Fruit fly (Drosophila melanogaster): Measurements from ENCODE around the gene Prx3.

DNA sequence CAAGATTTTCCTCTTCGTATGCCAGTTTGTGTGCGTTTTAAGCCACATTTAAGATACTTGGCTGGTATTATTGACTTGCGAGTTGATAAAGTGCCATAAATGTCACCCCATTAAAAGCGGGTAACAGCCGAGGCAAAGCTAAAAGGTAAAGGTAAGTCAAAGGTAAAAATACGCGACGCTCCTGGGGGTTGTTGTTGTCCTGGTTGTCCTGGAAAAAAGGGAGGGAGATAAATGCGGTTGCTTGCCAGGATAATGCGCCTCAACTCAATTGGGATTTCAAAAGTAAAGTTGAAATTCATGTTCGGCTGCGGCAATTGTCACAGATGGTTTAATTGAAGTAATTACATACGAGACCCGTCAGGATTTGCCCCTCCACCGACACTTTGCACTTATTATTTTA lies 47.1 kb upstream of the Prx3 start:
- no peak for TF ChIP-seq dsx (GFP tag; optimal IDR thresholded peaks at IDR 0.05; ENCODE audit: poor library complexity, severe bottlenecking)
- TF ChIP-seq OdsH (GFP tag; optimal IDR thresholded peaks at IDR 0.05), result no peak
- TF ChIP-seq salr (GFP tag; optimal IDR thresholded peaks at IDR 0.05), result no peak
- TF ChIP-seq Ets96B (tag; optimal IDR thresholded peaks at IDR 0.05), result no peak

Data from whole organism, prepupa.